Fruit fly (Drosophila melanogaster): ENCODE results near the gene CG14435.

Gene CG14435

DNA sequence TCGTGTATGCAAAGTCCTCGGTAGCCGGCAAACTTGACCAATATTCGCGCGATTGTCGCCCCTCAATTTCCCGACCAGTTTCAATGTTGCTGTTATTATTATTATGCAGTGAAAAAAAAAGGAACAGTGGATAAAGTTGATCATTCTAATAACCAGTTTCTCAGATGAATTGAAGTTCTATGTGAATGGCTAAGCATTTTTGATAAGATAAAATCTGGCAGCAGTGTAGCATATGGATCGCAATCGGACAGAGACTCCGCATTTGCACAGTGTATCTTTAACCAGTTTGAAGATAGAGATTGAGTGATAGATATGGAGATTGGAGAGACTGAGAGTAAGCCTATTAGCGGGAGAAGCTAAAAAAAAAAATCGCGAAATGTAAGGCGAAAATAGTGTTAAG is 50.3 kb downstream of the CG14435 start (continued):
- TF ChIP-seq CG10431 (GFP tag; optimal IDR thresholded peaks at IDR 0.05), result no peak
- TF ChIP-seq chif (GFP tag; optimal IDR thresholded peaks at IDR 0.05), result peak; percentile 48 to 74
- peak; percentile 82 for TF ChIP-seq lmd (GFP tag; IDR thresholded peaks at IDR 0.05)
- no peak for TF ChIP-seq B-H2 (GFP tag; optimal IDR thresholded peaks at IDR 0.05)
- TF ChIP-seq CG9437 (GFP tag; optimal IDR thresholded peaks at IDR 0.05), result peak; percentile 30
- peak; percentile 82 for TF ChIP-seq Fer3 (tag; optimal IDR thresholded peaks at IDR 0.05)
- TF ChIP-seq bsh (GFP tag; optimal IDR thresholded peaks at IDR 0.05), result peak; percentile 37 to 53
- TF ChIP-seq NC2α (GFP tag; optimal IDR thresholded peaks at IDR 0.05), result peak; percentile 4
- peak; percentile 32 for TF ChIP-seq gcm (GFP tag; optimal IDR thresholded peaks at IDR 0.05)
- no peak for TF ChIP-seq CG4404 (GFP tag; IDR thresholded peaks at IDR 0.05)
- TF ChIP-seq CG6689 (GFP tag; IDR thresholded peaks at IDR 0.05), result peak; percentile 70
- TF ChIP-seq Xbp1 (GFP tag; optimal IDR thresholded peaks at IDR 0.05), result peak; percentile 77
- peak; percentile 60 for TF ChIP-seq HmgZ (tag; optimal IDR thresholded peaks at IDR 0.05)
- peak; percentile 47 for TF ChIP-seq CG9876 (GFP tag; optimal IDR thresholded peaks at IDR 0.05)
- TF ChIP-seq bigmax (GFP tag; optimal IDR thresholded peaks at IDR 0.05), result no peak
- no peak for TF ChIP-seq Dref (GFP tag; IDR thresholded peaks at IDR 0.05)
- peak; percentile 75 for TF ChIP-seq pho (GFP tag; optimal IDR thresholded peaks at IDR 0.05)
- TF ChIP-seq CG11695 (GFP tag; IDR thresholded peaks at IDR 0.05), result peak; percentile 74; the same call in 2 of the 3 replicates
- TF ChIP-seq seq (GFP tag; IDR thresholded peaks at IDR 0.05), result peak; percentile 68
- peak; percentile 58 for TF ChIP-seq CG1647 (GFP tag; optimal IDR thresholded peaks at IDR 0.05)
- peak; percentile 82 for TF ChIP-seq CG7786 (GFP tag; optimal IDR thresholded peaks at IDR 0.05)
- TF ChIP-seq NfI (GFP tag; optimal IDR thresholded peaks at IDR 0.05), result peak; percentile 76
- TF ChIP-seq cwo (GFP tag; optimal IDR thresholded peaks at IDR 0.05), result peak; percentile 45
- no peak for TF ChIP-seq peb (GFP tag; IDR thresholded peaks at IDR 0.05)
- TF ChIP-seq z (GFP tag; IDR thresholded peaks at IDR 0.05), result no peak
- no peak for TF ChIP-seq dmrt11E (tag; optimal IDR thresholded peaks at IDR 0.05)
- TF ChIP-seq CG2202 (tag; optimal IDR thresholded peaks at IDR 0.05), result no peak
- peak; percentile 37 to 50 for TF ChIP-seq Pdp1 (GFP tag; optimal IDR thresholded peaks at IDR 0.05)

DNA sequence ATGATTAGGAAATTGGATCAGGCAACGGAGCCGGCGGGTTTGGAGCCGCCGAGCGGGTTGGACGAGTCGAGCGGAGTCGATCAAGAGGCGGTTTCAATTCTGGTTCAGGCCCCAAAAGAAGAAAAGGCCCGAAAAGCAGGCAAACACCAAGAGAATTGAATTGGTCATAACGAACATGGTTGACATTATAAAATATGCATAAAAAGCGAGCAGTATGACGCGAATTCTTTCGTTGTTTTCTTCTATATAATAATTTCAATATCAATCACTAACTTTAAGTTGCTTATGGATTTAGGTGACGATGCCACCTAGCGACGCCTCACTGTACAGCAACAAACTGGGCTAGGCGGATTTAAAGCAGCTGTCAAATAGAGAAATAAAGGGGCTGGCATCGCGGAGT is 50.8 kb downstream of the CG14435 start:
- TF ChIP-seq Med (GFP tag) (peak; percentile 62), CG10366 (GFP tag; IDR thresholded peaks at IDR 0.05) (peak; percentile 31; the same call in 1 of the 2 replicates), Rfx (GFP tag; IDR thresholded peaks at IDR 0.05) (peak; percentile 68), CG5953 (GFP tag; IDR thresholded peaks at IDR 0.05) (0 out of 2 replicates have a peak, but pooled peaks have one; percentile 4), prd (optimal IDR thresholded peaks at IDR 0.05) (no peak), prd (GFP tag; IDR thresholded peaks at IDR 0.05) (peak; percentile 35; the same call in 2 of the 3 replicates), Sox100B (GFP tag; optimal IDR thresholded peaks at IDR 0.05) (no peak), CG4404 (GFP tag; IDR thresholded peaks at IDR 0.05) (no peak), CG34376 (GFP tag; optimal IDR thresholded peaks at IDR 0.05) (no peak), knrl (GFP tag; IDR thresholded peaks at IDR 0.05; ENCODE audit: partially characterized antibody) (no peak), hkb (optimal IDR thresholded peaks at IDR 0.05) (no peak), hkb (GFP tag; IDR thresholded peaks at IDR 0.05) (0 out of 2 replicates have a peak, but pooled peaks have one; percentile 24), CG9932 (GFP tag; IDR thresholded peaks at IDR 0.05) (peak; percentile 43), pan (optimal IDR thresholded peaks at IDR 0.05) (no peak), pan (GFP tag; optimal IDR thresholded peaks at IDR 0.05 in 1 of 2, IDR thresholded peaks at IDR 0.05 in 1 of 2) (peak in 1 of 2 experiments; percentile 28), ro (GFP tag; IDR thresholded peaks at IDR 0.05) (no peak), Gug (GFP tag; IDR thresholded peaks at IDR 0.05) (peak; percentile 7; the same call in 1 of the 4 replicates), sisA (GFP tag; IDR thresholded peaks at IDR 0.05) (peak; percentile 58), ase (GFP tag; IDR thresholded peaks at IDR 0.05) (0 out of 3 replicates have a peak, but pooled peaks have one; percentile 16), CG3163 (GFP tag; optimal IDR thresholded peaks at IDR 0.05) (no peak), slbo (GFP tag; IDR thresholded peaks at IDR 0.05) (peak; percentile 54), H2.0 (GFP tag; IDR thresholded peaks at IDR 0.05) (peak; percentile 22; the same call in 1 of the 2 replicates), Ptx1 (GFP tag; IDR thresholded peaks at IDR 0.05) (peak; percentile 53), bowl (GFP tag; IDR thresholded peaks at IDR 0.05) (no peak), CG14014 (GFP tag; IDR thresholded peaks at IDR 0.05) (0 out of 2 replicates have a peak, but pooled peaks have one; percentile 20), B-H1 (GFP tag; IDR thresholded peaks at IDR 0.05) (peak; percentile 25; the same call in 1 of the 3 replicates)

All from whole organism, embryonic.